Fruit fly (Drosophila melanogaster) whole organism, embryonic: ENCODE data around the gene CG14676.

ENCODE experiments used
- Aef1 ChIP-seq: fragments of 200-800 bp; sonication (Bioruptor generic); IDR thresholded peaks from 3 replicates; pipeline ENCODE4 v1.3.6; 2022; ENCODE audit warnings: missing biosample characterization, missing genetic modification characterization
- Bdp1 ChIP-seq: fragments of 200-800 bp; sonication (Bioruptor generic); optimal IDR thresholded peaks from 3 replicates; lab custom pipeline; 2016; ENCODE audit warnings: missing biosample characterization, missing genetic modification characterization
- C15 ChIP-seq: fragments of 200-800 bp; sonication (Bioruptor generic); IDR thresholded peaks from 3 replicates; pipeline ENCODE4 v1.3.6; 2022; ENCODE audit warnings: missing biosample characterization, missing genetic modification characterization
- CG12155 ChIP-seq: fragments of 200-800 bp; sonication (Bioruptor generic); optimal IDR thresholded peaks from 3 replicates; lab custom pipeline; 2016; ENCODE audit warnings: missing biosample characterization, missing genetic modification characterization
- CG12219 ChIP-seq: fragments of 200-800 bp; sonication (Bioruptor generic); optimal IDR thresholded peaks from 3 replicates; lab custom pipeline; 2018; ENCODE audit warnings: missing biosample characterization, mild to moderate bottlenecking, missing genetic modification characterization
- CG2116 ChIP-seq: fragments of 200-800 bp; sonication (Bioruptor generic); optimal IDR thresholded peaks from 3 replicates; lab custom pipeline; 2018; ENCODE audit warnings: missing biosample characterization, mild to moderate bottlenecking, missing genetic modification characterization
- CG2120 ChIP-seq: fragments of 200-800 bp; sonication (Bioruptor generic); optimal IDR thresholded peaks from 3 replicates; lab custom pipeline; 2016; ENCODE audit warnings: missing biosample characterization, missing genetic modification characterization
- CG30403 ChIP-seq: fragments of 200-800 bp; sonication (Bioruptor generic); optimal IDR thresholded peaks from 3 replicates; lab custom pipeline; 2016; ENCODE audit warnings: missing biosample characterization, missing genetic modification characterization
- CG32532 ChIP-seq: fragments of 200-800 bp; sonication (Bioruptor generic); IDR thresholded peaks from 2 replicates; pipeline ENCODE4 v1.3.6; 2022; ENCODE audit warnings: missing biosample characterization, missing genetic modification characterization
- CG34422 ChIP-seq: fragments of 200-800 bp; sonication (Bioruptor generic); IDR thresholded peaks from 3 replicates; pipeline ENCODE4 v1.3.6; 2022; ENCODE audit warnings: missing biosample characterization, missing genetic modification characterization
- CG4820 ChIP-seq: fragments of 200-800 bp; sonication (Bioruptor generic); optimal IDR thresholded peaks from 3 replicates; lab custom pipeline; 2016; ENCODE audit warnings: missing biosample characterization, missing genetic modification characterization
- CG7786 ChIP-seq: fragments of 200-800 bp; sonication (Bioruptor generic); optimal IDR thresholded peaks from 2 replicates; lab custom pipeline; 2016; ENCODE audit warnings: missing biosample characterization, missing genetic modification characterization
- CG9932 ChIP-seq: fragments of 200-800 bp; sonication (Bioruptor generic); IDR thresholded peaks from 2 replicates; pipeline ENCODE4 v1.3.6; 2022; ENCODE audit warnings: missing biosample characterization, missing genetic modification characterization
- CHES-1-like ChIP-seq: fragments of 200-800 bp; sonication (Bioruptor generic); optimal IDR thresholded peaks from 2 replicates; lab custom pipeline; 2016; ENCODE audit warnings: missing biosample characterization, missing genetic modification characterization
- Camta ChIP-seq: fragments of 200-800 bp; sonication (Bioruptor generic); optimal IDR thresholded peaks from 2 replicates; lab custom pipeline; 2016; ENCODE audit warnings: missing biosample characterization, missing genetic modification characterization
- CkIIα-i1 ChIP-seq: fragments of 200-800 bp; sonication (Bioruptor generic); IDR thresholded peaks from 2 replicates; pipeline ENCODE4 v1.3.6; 2022; ENCODE audit warnings: missing biosample characterization, missing genetic modification characterization
- Drgx ChIP-seq: fragments of 200-800 bp; sonication (Bioruptor generic); IDR thresholded peaks from 2 replicates; pipeline ENCODE4 v1.3.6; 2022; ENCODE audit warnings: missing biosample characterization, missing genetic modification characterization
- E2f1 ChIP-seq: fragments of 200-800 bp; sonication (Bioruptor generic); IDR thresholded peaks from 2 replicates; pipeline ENCODE4 v1.3.6; 2022; ENCODE audit warnings: missing biosample characterization, missing genetic modification characterization
- E2f2 ChIP-seq: fragments of 200-800 bp; sonication (Bioruptor generic); IDR thresholded peaks from 2 replicates; pipeline ENCODE4 v1.3.6; 2022; ENCODE audit warnings: missing biosample characterization, missing genetic modification characterization
- Ets65A ChIP-seq: fragments of 200-800 bp; sonication (Bioruptor generic); peaks from one replicate; lab custom pipeline; 2016; ENCODE audit warnings: missing biosample characterization, missing genetic modification characterization
- Hey ChIP-seq: fragments of 200-800 bp; sonication (Bioruptor generic); optimal IDR thresholded peaks from 3 replicates; lab custom pipeline; 2018; ENCODE audit warnings: missing biosample characterization, mild to moderate bottlenecking, missing genetic modification characterization
- Hr51 ChIP-seq, 2 experiments: fragments of 200-800 bp; sonication (Bioruptor generic); optimal IDR thresholded peaks; 2 replicates in 1 of 2; 3 replicates in 1 of 2; lab custom pipeline; 2016 to 2018; ENCODE audit warnings: missing biosample characterization in 2 of 2, missing genetic modification characterization in 2 of 2, mild to moderate bottlenecking in 1 of 2, moderate library complexity in 1 of 2
- Kr ChIP-seq: fragments of 200-800 bp; sonication (Bioruptor generic); optimal IDR thresholded peaks from 2 replicates; lab custom pipeline; 2017; ENCODE audit warnings: missing biosample characterization, mild to moderate bottlenecking, missing genetic modification characterization
- Med ChIP-seq: fragments of 200-800 bp; sonication (Bioruptor generic); peaks from one replicate; lab custom pipeline; 2016; ENCODE audit warnings: missing biosample characterization, missing genetic modification characterization, mild to moderate bottlenecking, inconsistent platforms, moderate library complexity
- Ptx1 ChIP-seq: fragments of 200-800 bp; sonication (Bioruptor generic); IDR thresholded peaks from 2 replicates; pipeline ENCODE4 v1.3.6; 2022; ENCODE audit warnings: missing biosample characterization, missing genetic modification characterization
- Rfx ChIP-seq: fragments of 200-800 bp; sonication (Bioruptor generic); IDR thresholded peaks from 2 replicates; pipeline ENCODE4 v1.3.6; 2022; ENCODE audit warnings: missing biosample characterization, missing genetic modification characterization
- Sry-δ ChIP-seq: fragments of 200-800 bp; sonication (Bioruptor generic); optimal IDR thresholded peaks from 2 replicates; lab custom pipeline; 2016; ENCODE audit warnings: missing biosample characterization, missing genetic modification characterization
- Tbp ChIP-seq: fragments of >200 bp; optimal IDR thresholded peaks from 2 replicates; lab custom pipeline; 2018; ENCODE audit warnings: missing biosample characterization, missing genetic modification characterization
- Xbp1 ChIP-seq: fragments of 200-800 bp; sonication (Bioruptor generic); optimal IDR thresholded peaks from 3 replicates; lab custom pipeline; 2016; ENCODE audit warnings: missing biosample characterization, mild to moderate bottlenecking, missing genetic modification characterization
- YL-1 ChIP-seq: fragments of 200-800 bp; sonication (Bioruptor generic); optimal IDR thresholded peaks from 3 replicates; lab custom pipeline; 2017; ENCODE audit warnings: missing biosample characterization, mild to moderate bottlenecking, missing genetic modification characterization
- ap ChIP-seq: fragments of 200-800 bp; sonication (Bioruptor generic); IDR thresholded peaks from 2 replicates; pipeline ENCODE4 v1.3.6; 2022; ENCODE audit warnings: missing biosample characterization, missing genetic modification characterization
- ara ChIP-seq: fragments of 200-800 bp; sonication (Bioruptor generic); IDR thresholded peaks from 2 replicates; pipeline ENCODE4 v1.3.6; 2022; ENCODE audit warnings: missing biosample characterization, missing genetic modification characterization
- cas ChIP-seq: fragments of 200-800 bp; sonication (Bioruptor generic); IDR thresholded peaks from 2 replicates; pipeline ENCODE4 v1.3.6; 2022; ENCODE audit warnings: missing biosample characterization, missing genetic modification characterization
- corto ChIP-seq: fragments of 200-800 bp; sonication (Bioruptor generic); optimal IDR thresholded peaks from 2 replicates; lab custom pipeline; 2016; ENCODE audit warnings: missing biosample characterization, mild to moderate bottlenecking, missing genetic modification characterization, moderate library complexity
- dysf ChIP-seq: fragments of 200-800 bp; sonication (Bioruptor generic); IDR thresholded peaks from 3 replicates; pipeline ENCODE4 v1.3.6; 2022; ENCODE audit warnings: missing biosample characterization, missing genetic modification characterization
- gce ChIP-seq: fragments of 200-800 bp; sonication (Bioruptor generic); IDR thresholded peaks from 3 replicates; pipeline ENCODE4 v1.3.6; 2022; ENCODE audit warnings: missing biosample characterization, missing genetic modification characterization
- grau ChIP-seq: fragments of 200-800 bp; optimal IDR thresholded peaks from 3 replicates; lab custom pipeline; 2019; ENCODE audit warnings: missing biosample characterization, mild to moderate bottlenecking, missing genetic modification characterization, moderate library complexity
- grn ChIP-seq: fragments of 200-800 bp; sonication (Bioruptor generic); optimal IDR thresholded peaks from 3 replicates; lab custom pipeline; 2017; ENCODE audit warnings: missing biosample characterization, missing genetic modification characterization
- gro ChIP-seq: fragments of 200-800 bp; sonication (Bioruptor generic); optimal IDR thresholded peaks from 2 replicates; lab custom pipeline; 2016; ENCODE audit warnings: missing biosample characterization, missing genetic modification characterization
- her ChIP-seq: fragments of 200-800 bp; sonication (Bioruptor generic); optimal IDR thresholded peaks from 2 replicates; lab custom pipeline; 2016; ENCODE audit warnings: missing biosample characterization, missing genetic modification characterization
- hth ChIP-seq: fragments of >200 bp; optimal IDR thresholded peaks from 2 replicates; lab custom pipeline; 2017; ENCODE audit warnings: inconsistent platforms
- knrl ChIP-seq: fragments of 200-800 bp; sonication (Bioruptor generic); IDR thresholded peaks from 3 replicates; pipeline ENCODE4 v1.3.6; 2022; ENCODE audit warnings: missing biosample characterization, missing genetic modification characterization; ENCODE audit not compliant: partially characterized antibody
- lilli ChIP-seq: fragments of 200-800 bp; sonication (Bioruptor generic); optimal IDR thresholded peaks from 3 replicates; lab custom pipeline; 2016; ENCODE audit warnings: missing biosample characterization, missing genetic modification characterization
- lmd ChIP-seq: fragments of 200-800 bp; sonication (Bioruptor generic); IDR thresholded peaks from 2 replicates; pipeline ENCODE4 v1.3.6; 2022; ENCODE audit warnings: missing biosample characterization, missing genetic modification characterization
- mirr ChIP-seq: fragments of 200-800 bp; sonication (Bioruptor generic); optimal IDR thresholded peaks from 3 replicates; lab custom pipeline; 2018; ENCODE audit warnings: missing biosample characterization, mild to moderate bottlenecking, missing genetic modification characterization
- p53 ChIP-seq: fragments of 200-800 bp; sonication (Bioruptor generic); optimal IDR thresholded peaks from 2 replicates; lab custom pipeline; 2016; ENCODE audit warnings: missing biosample characterization, missing genetic modification characterization
- pan ChIP-seq, 4 experiments: fragments of >200 bp in 3 of 4; fragments of 200-800 bp in 1 of 4; sonication (Bioruptor generic) in 1 of 4; optimal IDR thresholded peaks in 3 of 4; IDR thresholded peaks in 1 of 4; 2 replicates each; pipeline versions ENCODE4 v1.3.6 to Lab custom; 2017 to 2022; ENCODE audit warnings: missing biosample characterization in 2 of 4, missing genetic modification characterization in 2 of 4, mixed read lengths in 1 of 4
- sd ChIP-seq: fragments of 200-800 bp; sonication (Bioruptor generic); optimal IDR thresholded peaks from 3 replicates; lab custom pipeline; 2018; ENCODE audit warnings: missing biosample characterization, mild to moderate bottlenecking, missing genetic modification characterization, moderate library complexity
- tgo ChIP-seq: fragments of 200-800 bp; sonication (Bioruptor generic); IDR thresholded peaks from 3 replicates; pipeline ENCODE4 v1.3.6; 2022; ENCODE audit warnings: missing biosample characterization, missing genetic modification characterization
- tna ChIP-seq: fragments of 200-800 bp; sonication (Bioruptor generic); IDR thresholded peaks from 2 replicates; pipeline ENCODE4 v1.3.6; 2022; ENCODE audit warnings: missing biosample characterization, missing genetic modification characterization; ENCODE audit not compliant: partially characterized antibody
- twi ChIP-seq: fragments of 200-800 bp; optimal IDR thresholded peaks from 2 replicates; lab custom pipeline; 2019; ENCODE audit warnings: missing biosample characterization, mild to moderate bottlenecking, missing genetic modification characterization, moderate library complexity
- unpg ChIP-seq: fragments of 200-800 bp; sonication (Bioruptor generic); optimal IDR thresholded peaks from 3 replicates; lab custom pipeline; 2018; ENCODE audit warnings: missing biosample characterization, mild to moderate bottlenecking, missing genetic modification characterization, moderate library complexity
- usp ChIP-seq: fragments of >200 bp; optimal IDR thresholded peaks from 2 replicates; lab custom pipeline; 2017; ENCODE audit warnings: missing biosample characterization, missing genetic modification characterization

Gene CG14676

DNA sequence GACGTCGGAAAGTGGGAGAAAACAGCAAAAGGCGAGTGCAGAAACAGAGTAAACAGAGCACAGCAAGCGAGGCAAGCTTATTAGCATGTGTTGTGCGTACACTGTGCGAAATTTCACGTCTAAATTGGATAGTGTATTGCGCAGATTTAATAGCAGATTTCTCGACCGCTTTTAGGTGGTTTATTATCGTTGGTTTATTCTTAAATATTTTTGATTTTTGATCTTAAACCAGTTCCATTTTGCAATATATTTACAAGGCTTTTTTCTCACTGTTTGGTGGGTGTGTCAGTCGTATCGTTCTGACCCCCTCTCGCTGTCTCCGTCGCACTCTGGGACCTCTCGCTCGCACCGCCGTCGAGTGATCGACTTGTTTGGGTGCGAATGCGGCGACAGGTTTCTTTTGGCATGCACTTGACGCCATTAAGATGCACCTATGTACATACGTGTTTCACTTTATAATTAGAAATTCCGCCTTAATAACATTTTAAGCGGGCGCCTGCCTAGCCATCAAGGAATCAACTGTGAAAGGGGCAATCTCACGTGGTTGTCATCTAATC, 13.0 kb upstream of the CG14676 start (continued):
- TF ChIP-seq ap (peak; percentile 16; the same call in 1 of the 2 replicates), Ets65A (GFP tag; lab: Kevin White, UChicago) (peak; percentile 85), CG9932 (GFP tag; lab: Robert Waterston, UW) (0 out of 2 replicates have a peak, but pooled peaks have one; percentile 27), grau (peak; percentile 3), her (no peak), lilli (GFP tag; lab: Kevin White, UChicago) (no peak), CHES-1-like (no peak), ara (GFP tag; lab: Robert Waterston, UW) (peak; percentile 48; the same call in 1 of the 2 replicates), Ptx1 (peak; percentile 49; the same call in 1 of the 2 replicates), corto (peak; percentile 36), tna (no peak), Aef1 (GFP tag; lab: Robert Waterston, UW) (0 out of 3 replicates have a peak, but pooled peaks have one; percentile 37), gce (GFP tag; lab: Robert Waterston, UW) (no peak), usp (no peak), Sry-δ (GFP tag; lab: Kevin White, UChicago) (peak; percentile 2), dysf (GFP tag; lab: Robert Waterston, UW) (peak; percentile 31; the same call in 1 of the 3 replicates), twi (tag; lab: Kevin White, UChicago) (no peak), Xbp1 (GFP tag; lab: Kevin White, UChicago) (no peak), pan (optimal IDR thresholded peaks at IDR 0.05; lab: Kevin White, UChicago) (no peak), pan (GFP tag; optimal IDR thresholded peaks at IDR 0.05 in 1 of 2, IDR thresholded peaks at IDR 0.05 in 1 of 2) (peak in 1 of 2 experiments; percentile 54), CG2116 (GFP tag; lab: Kevin White, UChicago) (no peak), Tbp (no peak), Rfx (GFP tag; lab: Robert Waterston, UW) (0 out of 2 replicates have a peak, but pooled peaks have one; percentile 25), lmd (GFP tag; lab: Robert Waterston, UW) (0 out of 2 replicates have a peak, but pooled peaks have one; percentile 14), unpg (peak; percentile 24), Med (peak; percentile 83), CG2120 (GFP tag; lab: Kevin White, UChicago) (peak; percentile 25), CG4820 (peak; percentile 9), hth (no peak), C15 (0 out of 3 replicates have a peak, but pooled peaks have one; percentile 19), CG34422 (GFP tag; lab: Robert Waterston, UW) (0 out of 3 replicates have a peak, but pooled peaks have one; percentile 18), Hr51 (GFP tag; optimal IDR thresholded peaks at IDR 0.05; lab: Kevin White, UChicago) (peak in 1 of 2 experiments; percentile 19), Camta (GFP tag; lab: Kevin White, UChicago) (no peak)

DNA sequence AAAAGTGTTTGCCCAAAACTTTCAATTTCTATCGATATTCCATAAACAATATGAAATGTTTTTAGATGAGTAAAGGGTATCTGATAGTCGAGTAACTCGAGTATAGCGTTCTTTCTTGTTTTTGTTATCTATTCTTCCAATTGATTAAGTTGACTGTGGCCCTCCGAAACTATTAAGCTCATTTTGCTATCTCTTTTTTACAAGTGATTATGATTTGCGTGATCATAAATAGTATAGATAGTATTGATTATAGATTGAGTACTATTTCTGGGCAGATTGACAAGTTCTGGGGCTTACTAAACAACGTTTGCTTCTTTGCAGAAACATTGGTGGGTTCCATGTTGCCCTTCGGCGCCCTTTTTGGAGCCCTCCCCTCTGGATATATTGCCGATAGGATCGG, 10.5 kb upstream of the CG14676 start:
- TF ChIP-seq mirr (GFP tag; lab: Kevin White, UChicago): peak; percentile 68
- no peak for TF ChIP-seq C15
- no peak for TF ChIP-seq Bdp1
- TF ChIP-seq E2f2 (GFP tag; lab: Robert Waterston, UW): no peak
- no peak for TF ChIP-seq CG32532 (GFP tag; lab: Robert Waterston, UW)
- no peak for TF ChIP-seq Hey (tag; lab: Kevin White, UChicago)
- TF ChIP-seq Drgx: no peak
- no peak for TF ChIP-seq Kr (GFP tag; lab: Kevin White, UChicago)
- no peak for TF ChIP-seq gro
- TF ChIP-seq sd (tag; lab: Kevin White, UChicago): no peak
- no peak for TF ChIP-seq CkIIα-i1 (GFP tag; lab: Robert Waterston, UW)
- no peak for TF ChIP-seq YL-1 (GFP tag; lab: Kevin White, UChicago)
- TF ChIP-seq CG12155 (GFP tag; lab: Kevin White, UChicago): no peak
- peak; percentile 49 for TF ChIP-seq grn (GFP tag; lab: Kevin White, UChicago)
- no peak for TF ChIP-seq cas (GFP tag; lab: Robert Waterston, UW)
- TF ChIP-seq CG7786 (GFP tag; lab: Kevin White, UChicago): no peak
- no peak for TF ChIP-seq CG30403 (GFP tag; lab: Kevin White, UChicago)
- no peak for TF ChIP-seq lilli (GFP tag; lab: Kevin White, UChicago)
- no peak for TF ChIP-seq knrl (GFP tag; lab: Robert Waterston, UW)
- TF ChIP-seq CG12219: no peak
- TF ChIP-seq p53 (GFP tag; lab: Kevin White, UChicago): no peak
- TF ChIP-seq tgo (GFP tag; lab: Robert Waterston, UW): no peak
- no peak for TF ChIP-seq E2f1 (GFP tag; lab: Robert Waterston, UW)
